Worm (Caenorhabditis elegans) whole organism, late embryonic: ENCODE data around the gene ctsa-1.2.

Experiments
- lin-11 ChIP-seq: fragments of 200-800 bp; sonication (Bioruptor generic); optimal IDR thresholded peaks from 2 replicates; lab custom pipeline; 2018; ENCODE audit warnings: mild to moderate bottlenecking, missing genetic modification characterization, missing compliant biosample characterization
- ref-2 ChIP-seq: sonication (generic microtip); optimal IDR thresholded peaks from 2 replicates; lab custom pipeline; 2016; ENCODE audit warnings: missing genetic modification characterization, missing compliant biosample characterization
- unc-86 ChIP-seq: sonication (generic microtip); optimal IDR thresholded peaks from 2 replicates; lab custom pipeline; 2016; ENCODE audit warnings: missing genetic modification characterization, missing compliant biosample characterization

DNA sequence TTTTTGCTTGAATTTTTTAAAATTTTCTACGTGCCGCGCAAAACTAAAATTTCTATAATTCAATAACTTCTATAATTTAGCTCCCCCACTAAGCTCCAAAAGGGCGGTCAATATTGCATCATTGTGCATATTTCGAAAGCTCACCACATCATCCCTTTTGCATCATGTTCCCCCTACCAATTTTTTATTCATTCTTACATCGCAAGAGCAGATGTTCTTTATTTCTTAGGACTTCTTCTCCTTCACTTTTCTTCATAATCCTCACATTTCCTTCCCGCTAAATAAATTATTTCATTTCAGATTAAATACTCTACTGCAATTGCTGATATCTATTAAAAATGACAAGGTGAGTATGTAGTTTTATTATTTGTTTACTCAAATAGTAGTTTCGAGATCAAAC is 15.3 kb upstream of the ctsa-1.2 start, which contains the start of gene ldh-1:
- TF ChIP-seq unc-86 (no peak), ref-2 (tag; lab: Kevin White, UChicago) (no peak), lin-11 (no peak)
